Worm (Caenorhabditis elegans): ENCODE measurements around the gene F59A6.4.

The F59A6.4 gene

ce11 chrII:5021518-5021917 lies 16.6 kb downstream of the F59A6.4 start:
- TF ChIP-seq aly-1 (tag; optimal IDR thresholded peaks at IDR 0.05): no peak
- TF ChIP-seq B0310.2 (tag; optimal IDR thresholded peaks at IDR 0.05): no peak
- TF ChIP-seq tra-4 (tag; optimal IDR thresholded peaks at IDR 0.05): no peak
- TF ChIP-seq ets-7 (tag; optimal IDR thresholded peaks at IDR 0.05): no peak
- TF ChIP-seq hmbx-1 (tag; optimal IDR thresholded peaks at IDR 0.05): no peak
- no peak for TF ChIP-seq hmg-4 (GFP tag; optimal IDR thresholded peaks at IDR 0.05)
- TF ChIP-seq sea-1 (GFP tag; conservative IDR thresholded peaks at IDR 0.05): no peak

ce11 chrII:5022381-5022855 lies 17.5 kb downstream of the F59A6.4 start, which contains the start of the genes nsy-1 and F59A6.13:
Gene nsy-1 (plus strand): TSS chrII:5022757.
Gene F59A6.13 (plus strand): TSS chrII:5022805.
- no peak for TF ChIP-seq tra-4 (tag; optimal IDR thresholded peaks at IDR 0.05)
- no peak for TF ChIP-seq aly-1 (tag; optimal IDR thresholded peaks at IDR 0.05)
- TF ChIP-seq flt-1 (GFP tag; IDR thresholded peaks at IDR 0.05): no peak
- TF ChIP-seq hmbx-1 (tag; optimal IDR thresholded peaks at IDR 0.05): no peak
- TF ChIP-seq ceh-13 (GFP tag; optimal IDR thresholded peaks at IDR 0.05): no peak
- no peak for TF ChIP-seq B0310.2 (tag; optimal IDR thresholded peaks at IDR 0.05)
- TF ChIP-seq F13C5.2 (tag; optimal IDR thresholded peaks at IDR 0.05): no peak
- TF ChIP-seq tbx-37 (GFP tag; conservative IDR thresholded peaks at IDR 0.05): no peak
- no peak for TF ChIP-seq pes-1 (GFP tag; IDR thresholded peaks at IDR 0.05)
- TF ChIP-seq tbx-11 (GFP tag; IDR thresholded peaks at IDR 0.05): no peak
- no peak for TF ChIP-seq scrt-1 (GFP tag; IDR thresholded peaks at IDR 0.05)
- no peak for TF ChIP-seq ceh-36 (tag; optimal IDR thresholded peaks at IDR 0.05)
- TF ChIP-seq hmg-4 (GFP tag; optimal IDR thresholded peaks at IDR 0.05): no peak
- TF ChIP-seq sea-1 (GFP tag; conservative IDR thresholded peaks at IDR 0.05): no peak
- no peak for TF ChIP-seq hnd-1 (tag; optimal IDR thresholded peaks at IDR 0.05)
- TF ChIP-seq ama-1 (optimal IDR thresholded peaks at IDR 0.05): no peak
- TF ChIP-seq ets-7 (tag; optimal IDR thresholded peaks at IDR 0.05): no peak

- TF ChIP-seq tbx-37 (GFP tag; conservative IDR thresholded peaks at IDR 0.05) (no peak), hmbx-1 (tag; optimal IDR thresholded peaks at IDR 0.05) (no peak), ceh-13 (GFP tag; optimal IDR thresholded peaks at IDR 0.05) (no peak), aly-1 (tag; optimal IDR thresholded peaks at IDR 0.05) (no peak), ceh-36 (tag; optimal IDR thresholded peaks at IDR 0.05) (no peak), hmg-4 (GFP tag; optimal IDR thresholded peaks at IDR 0.05) (no peak), hnd-1 (tag; optimal IDR thresholded peaks at IDR 0.05) (no peak), flt-1 (GFP tag; IDR thresholded peaks at IDR 0.05) (no peak), sea-1 (GFP tag; conservative IDR thresholded peaks at IDR 0.05) (no peak), F13C5.2 (tag; optimal IDR thresholded peaks at IDR 0.05) (no peak), tbx-11 (GFP tag; IDR thresholded peaks at IDR 0.05) (no peak), pes-1 (GFP tag; IDR thresholded peaks at IDR 0.05) (no peak), B0310.2 (tag; optimal IDR thresholded peaks at IDR 0.05) (no peak), ets-7 (tag; optimal IDR thresholded peaks at IDR 0.05) (no peak), scrt-1 (GFP tag; IDR thresholded peaks at IDR 0.05) (no peak), ama-1 (optimal IDR thresholded peaks at IDR 0.05) (no peak), tra-4 (tag; optimal IDR thresholded peaks at IDR 0.05) (no peak)
Observed at ce11 chrII:5027952-5028351, 23.1 kb downstream of the F59A6.4 start.

- TF ChIP-seq F13C5.2 (tag; optimal IDR thresholded peaks at IDR 0.05) (no peak), B0310.2 (tag; optimal IDR thresholded peaks at IDR 0.05) (no peak), ceh-13 (GFP tag; optimal IDR thresholded peaks at IDR 0.05) (no peak), hnd-1 (tag; optimal IDR thresholded peaks at IDR 0.05) (no peak), tbx-11 (GFP tag; IDR thresholded peaks at IDR 0.05) (no peak), aly-1 (tag; optimal IDR thresholded peaks at IDR 0.05) (no peak), tra-4 (tag; optimal IDR thresholded peaks at IDR 0.05) (no peak), flt-1 (GFP tag; IDR thresholded peaks at IDR 0.05) (no peak), scrt-1 (GFP tag; IDR thresholded peaks at IDR 0.05) (no peak), sea-1 (GFP tag; conservative IDR thresholded peaks at IDR 0.05) (no peak), ama-1 (optimal IDR thresholded peaks at IDR 0.05) (no peak), pes-1 (GFP tag; IDR thresholded peaks at IDR 0.05) (no peak), ets-7 (tag; optimal IDR thresholded peaks at IDR 0.05) (no peak), hmbx-1 (tag; optimal IDR thresholded peaks at IDR 0.05) (no peak)
Observed at ce11 chrII:5031612-5032011, 26.7 kb downstream of the F59A6.4 start, which contains the start of gene wdr-83. Gene wdr-83 (minus strand): TSS chrII:5031712.

- TF ChIP-seq scrt-1 (GFP tag; IDR thresholded peaks at IDR 0.05) (peak; percentile 95), pes-1 (GFP tag; IDR thresholded peaks at IDR 0.05) (peak; percentile 96), ceh-13 (GFP tag; optimal IDR thresholded peaks at IDR 0.05) (peak; percentile 77), tbx-11 (GFP tag; IDR thresholded peaks at IDR 0.05) (peak; percentile 94), B0310.2 (tag; optimal IDR thresholded peaks at IDR 0.05) (peak; percentile 94), ets-7 (tag; optimal IDR thresholded peaks at IDR 0.05) (peak; percentile 91), ceh-36 (tag; optimal IDR thresholded peaks at IDR 0.05) (peak; percentile 92), ama-1 (optimal IDR thresholded peaks at IDR 0.05) (peak; percentile 74), aly-1 (tag; optimal IDR thresholded peaks at IDR 0.05) (peak; percentile 96), hmg-4 (GFP tag; optimal IDR thresholded peaks at IDR 0.05) (peak; percentile 98), hmbx-1 (tag; optimal IDR thresholded peaks at IDR 0.05) (peak; percentile 83), F13C5.2 (tag; optimal IDR thresholded peaks at IDR 0.05) (peak; percentile 97), tbx-37 (GFP tag; conservative IDR thresholded peaks at IDR 0.05) (peak; percentile 94), sea-1 (GFP tag; conservative IDR thresholded peaks at IDR 0.05) (peak; percentile 92), tra-4 (tag; optimal IDR thresholded peaks at IDR 0.05) (peak; percentile 81), flt-1 (GFP tag; IDR thresholded peaks at IDR 0.05) (peak; percentile 91), hnd-1 (tag; optimal IDR thresholded peaks at IDR 0.05) (peak; percentile 79)
Observed at ce11 chrII:5032669-5033068, 27.8 kb downstream of the F59A6.4 start.

ce11 chrII:5033935-5034334 lies 29.1 kb downstream of the F59A6.4 start, which contains the start of gene F33G12.3:
Gene F33G12.3 (minus strand): TSS chrII:5034035.
- TF ChIP-seq tra-4 (tag; optimal IDR thresholded peaks at IDR 0.05) (no peak), B0310.2 (tag; optimal IDR thresholded peaks at IDR 0.05) (no peak), F13C5.2 (tag; optimal IDR thresholded peaks at IDR 0.05) (no peak), ets-7 (tag; optimal IDR thresholded peaks at IDR 0.05) (no peak), hmbx-1 (tag; optimal IDR thresholded peaks at IDR 0.05) (no peak), pes-1 (GFP tag; IDR thresholded peaks at IDR 0.05) (no peak), tbx-37 (GFP tag; conservative IDR thresholded peaks at IDR 0.05) (no peak), hnd-1 (tag; optimal IDR thresholded peaks at IDR 0.05) (no peak), ceh-36 (tag; optimal IDR thresholded peaks at IDR 0.05) (no peak), sea-1 (GFP tag; conservative IDR thresholded peaks at IDR 0.05) (no peak)

ce11 chrII:5036128-5036527 lies 31.2 kb downstream of the F59A6.4 start, which contains the start of gene lrr-1:
Gene lrr-1 (minus strand): TSS chrII:5036439.
- TF ChIP-seq F13C5.2 (tag; optimal IDR thresholded peaks at IDR 0.05) (no peak), ceh-13 (GFP tag; optimal IDR thresholded peaks at IDR 0.05) (no peak), flt-1 (GFP tag; IDR thresholded peaks at IDR 0.05) (no peak), B0310.2 (tag; optimal IDR thresholded peaks at IDR 0.05) (no peak), scrt-1 (GFP tag; IDR thresholded peaks at IDR 0.05) (no peak), aly-1 (tag; optimal IDR thresholded peaks at IDR 0.05) (no peak), hmbx-1 (tag; optimal IDR thresholded peaks at IDR 0.05) (no peak), ceh-36 (tag; optimal IDR thresholded peaks at IDR 0.05) (no peak)
